Fruit fly (Drosophila melanogaster): ENCODE data around the gene Spn28Dc.

- no peak for TF ChIP-seq Dll (optimal IDR thresholded peaks at IDR 0.05)
- no peak for TF ChIP-seq pan (optimal IDR thresholded peaks at IDR 0.05)
- TF ChIP-seq CG8478 (optimal IDR thresholded peaks at IDR 0.05), result no peak
- no peak for TF ChIP-seq psq (optimal IDR thresholded peaks at IDR 0.05)
- no peak for TF ChIP-seq usp (GFP tag; optimal IDR thresholded peaks at IDR 0.05)
Observed at dm6 chr2L:7966866-7967549, 40.0 kb downstream of the Spn28Dc start.

Measured in whole organism.